Fruit fly (Drosophila melanogaster): ENCODE measurements around the gene CG14629.

DNA sequence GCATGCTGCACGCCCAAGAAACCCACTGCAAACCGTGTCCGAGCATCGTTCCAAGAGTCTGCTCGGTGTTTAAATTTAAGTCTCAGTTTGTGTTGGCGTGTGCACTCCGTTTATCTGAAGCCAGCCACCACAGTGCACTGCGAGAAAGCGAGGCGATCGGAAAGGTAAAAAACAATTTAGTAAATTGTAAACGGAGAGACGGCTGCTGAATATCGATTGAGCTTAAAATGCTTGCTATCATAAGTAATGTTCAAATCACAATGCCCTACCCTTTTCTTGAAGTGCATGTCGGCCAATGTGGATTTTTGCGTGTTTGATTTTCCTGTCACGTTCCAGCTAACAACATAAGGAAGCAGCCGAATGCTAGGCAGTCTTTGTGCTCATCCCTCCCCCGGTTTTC is 31.8 kb downstream of the CG14629 start:
- TF ChIP-seq insv (optimal IDR thresholded peaks at IDR 0.05) (no peak), Myc (optimal IDR thresholded peaks at IDR 0.05) (no peak), psq (optimal IDR thresholded peaks at IDR 0.05) (no peak), ttk (optimal IDR thresholded peaks at IDR 0.05) (no peak), Sin3A (optimal IDR thresholded peaks at IDR 0.05) (no peak), h (optimal IDR thresholded peaks at IDR 0.05) (no peak)
